Worm (Caenorhabditis elegans) whole organism, L4/young adult: ENCODE results near the gene Y73C8C.8.

ENCODE experiments used
- W03F9.2 ChIP-seq: fragments of 150-350 bp; optimal IDR thresholded peaks from 2 replicates; lab custom pipeline; 2014; ENCODE audit warnings: missing biosample characterization, missing genetic modification characterization
- dao-5 ChIP-seq: sonication (generic microtip); optimal IDR thresholded peaks from 2 replicates; lab custom pipeline; 2016; ENCODE audit warnings: missing genotype, missing genetic modification characterization, moderate library complexity, missing compliant biosample characterization
- him-1 ChIP-seq: sonication (generic microtip); optimal IDR thresholded peaks from 2 replicates; lab custom pipeline; 2016; ENCODE audit warnings: missing genotype, missing genetic modification reagents, missing genetic modification characterization, missing compliant biosample characterization

DNA sequence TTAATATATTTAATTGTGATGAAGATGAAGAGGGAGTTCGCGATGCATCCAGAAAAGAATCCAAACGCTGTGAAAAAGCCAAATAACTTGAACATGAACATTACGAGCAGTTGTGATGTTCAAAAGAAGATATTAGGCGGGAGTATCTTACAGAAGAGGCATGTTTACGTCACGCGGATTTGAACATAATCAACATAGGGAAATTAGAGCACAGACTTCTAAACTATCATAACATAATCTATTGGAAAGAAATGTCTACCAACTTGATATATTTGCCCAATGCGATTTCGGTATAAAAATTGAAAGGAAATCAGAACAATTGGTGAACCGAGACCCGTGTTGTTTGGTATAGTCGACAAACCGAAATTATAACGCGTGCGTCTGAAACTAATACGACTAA, 9.5 kb downstream of the Y73C8C.8 start, which contains the start of gene str-66:
- no peak for TF ChIP-seq him-1 (tag; lab: Kevin White, UChicago)
- no peak for TF ChIP-seq W03F9.2 (tag; lab: Kevin White, UChicago)
- no peak for TF ChIP-seq dao-5 (tag; lab: Kevin White, UChicago)
